Worm (Caenorhabditis elegans) whole organism, late embryonic: ENCODE data around the gene nhr-193.

Experiments used
- C08G9.2 ChIP-seq: sonication (generic microtip); optimal IDR thresholded peaks from 2 replicates; lab custom pipeline; 2016; ENCODE audit warnings: mild to moderate bottlenecking, missing genetic modification characterization, moderate library complexity, missing compliant biosample characterization
- C38D4.7 ChIP-seq: fragments of 200-800 bp; sonication (Bioruptor generic); optimal IDR thresholded peaks from 2 replicates; lab custom pipeline; 2018; ENCODE audit warnings: mild to moderate bottlenecking, missing genetic modification characterization, moderate library complexity, missing compliant biosample characterization
- F13H6.1 ChIP-seq: sonication (generic microtip); optimal IDR thresholded peaks from 2 replicates; lab custom pipeline; 2016; ENCODE audit warnings: missing genetic modification characterization, missing compliant biosample characterization
- K02D7.2 ChIP-seq: sonication (generic microtip); optimal IDR thresholded peaks from 2 replicates; lab custom pipeline; 2017; ENCODE audit warnings: mild to moderate bottlenecking, missing genetic modification characterization, missing compliant biosample characterization
- K09A11.1 ChIP-seq: sonication (generic microtip); optimal IDR thresholded peaks from 2 replicates; lab custom pipeline; 2017; ENCODE audit warnings: antibody characterized with exemption, mild to moderate bottlenecking, missing genetic modification characterization, missing compliant biosample characterization; ENCODE audit not compliant: insufficient read depth
- T23F11.4 ChIP-seq: fragments of 200-800 bp; sonication (Bioruptor generic); optimal IDR thresholded peaks from 2 replicates; lab custom pipeline; 2018; ENCODE audit warnings: mild to moderate bottlenecking, missing genetic modification characterization, missing compliant biosample characterization
- Y22D7AL.16 ChIP-seq: sonication (generic microtip); optimal IDR thresholded peaks from 2 replicates; lab custom pipeline; 2016; ENCODE audit warnings: missing genetic modification characterization, missing compliant biosample characterization
- ahr-1 ChIP-seq: sonication (generic microtip); optimal IDR thresholded peaks from 2 replicates; lab custom pipeline; 2016; ENCODE audit warnings: missing genetic modification characterization, missing compliant biosample characterization
- ama-1 ChIP-seq: fragments of 150-350 bp; optimal IDR thresholded peaks from 2 replicates; lab custom pipeline; 2014
- ceh-14 ChIP-seq: sonication (generic microtip); optimal IDR thresholded peaks from 2 replicates; lab custom pipeline; 2016; ENCODE audit warnings: missing genotype, missing genetic modification characterization, missing compliant biosample characterization
- ceh-18 ChIP-seq: sonication (generic microtip); optimal IDR thresholded peaks from 2 replicates; lab custom pipeline; 2016; ENCODE audit warnings: missing genetic modification characterization, missing compliant biosample characterization
- ceh-19 ChIP-seq: fragments of 200-800 bp; sonication (Bioruptor generic); optimal IDR thresholded peaks from 2 replicates; lab custom pipeline; 2018; ENCODE audit warnings: mild to moderate bottlenecking, missing genetic modification characterization, missing compliant biosample characterization
- ceh-22 ChIP-seq: sonication (generic microtip); optimal IDR thresholded peaks from 2 replicates; lab custom pipeline; 2017; ENCODE audit warnings: missing biosample characterization, missing genetic modification characterization
- ceh-30 ChIP-seq: fragments of 150-350 bp; optimal IDR thresholded peaks from 2 replicates; lab custom pipeline; 2014; ENCODE audit warnings: missing biosample characterization, missing genetic modification characterization
- ceh-34 ChIP-seq: sonication (generic microtip); optimal IDR thresholded peaks from 2 replicates; lab custom pipeline; 2016; ENCODE audit warnings: mild to moderate bottlenecking, missing genetic modification characterization, missing compliant biosample characterization
- ceh-48 ChIP-seq: sonication (generic microtip); optimal IDR thresholded peaks from 2 replicates; lab custom pipeline; 2016; ENCODE audit warnings: missing genetic modification characterization, inconsistent platforms, missing compliant biosample characterization
- ceh-6 ChIP-seq: fragments of 200-800 bp; sonication (Bioruptor generic); optimal IDR thresholded peaks from 2 replicates; lab custom pipeline; 2018; ENCODE audit warnings: mild to moderate bottlenecking, missing genetic modification characterization, missing compliant biosample characterization
- che-1 ChIP-seq: sonication (generic microtip); optimal IDR thresholded peaks from 2 replicates; lab custom pipeline; 2016; ENCODE audit warnings: mild to moderate bottlenecking, missing genetic modification characterization, missing compliant biosample characterization
- dve-1 ChIP-seq: sonication (generic microtip); optimal IDR thresholded peaks from 2 replicates; lab custom pipeline; 2017; ENCODE audit warnings: antibody characterized with exemption, mild to moderate bottlenecking, missing genetic modification characterization, missing compliant biosample characterization
- fax-1 ChIP-seq: sonication (generic microtip); optimal IDR thresholded peaks from 2 replicates; lab custom pipeline; 2016; ENCODE audit warnings: missing genotype, missing genetic modification characterization, missing compliant biosample characterization
- fkh-6 ChIP-seq: sonication (generic microtip); optimal IDR thresholded peaks from 2 replicates; lab custom pipeline; 2016; ENCODE audit warnings: missing genetic modification characterization, missing compliant biosample characterization
- gmeb-2 ChIP-seq: sonication (generic microtip); optimal IDR thresholded peaks from 2 replicates; lab custom pipeline; 2016; ENCODE audit warnings: missing genetic modification characterization, inconsistent platforms, missing compliant biosample characterization
- hlh-15 ChIP-seq: sonication (generic microtip); optimal IDR thresholded peaks from 2 replicates; lab custom pipeline; 2016; ENCODE audit warnings: missing genetic modification characterization, missing compliant biosample characterization
- hlh-6 ChIP-seq: sonication (generic microtip); optimal IDR thresholded peaks from 2 replicates; lab custom pipeline; 2016; ENCODE audit warnings: missing genotype, missing genetic modification characterization, missing compliant biosample characterization
- hlh-8 ChIP-seq: sonication (generic microtip); optimal IDR thresholded peaks from 2 replicates; lab custom pipeline; 2016; ENCODE audit warnings: missing genotype, missing genetic modification characterization, missing compliant biosample characterization
- lin-11 ChIP-seq: fragments of 200-800 bp; sonication (Bioruptor generic); optimal IDR thresholded peaks from 2 replicates; lab custom pipeline; 2018; ENCODE audit warnings: mild to moderate bottlenecking, missing genetic modification characterization, missing compliant biosample characterization
- madf-2 ChIP-seq: sonication (generic microtip); optimal IDR thresholded peaks from 2 replicates; lab custom pipeline; 2017; ENCODE audit warnings: missing genetic modification characterization, missing compliant biosample characterization
- nfya-1 ChIP-seq: sonication (generic microtip); optimal IDR thresholded peaks from 2 replicates; lab custom pipeline; 2017; ENCODE audit warnings: missing genetic modification characterization, mild to moderate bottlenecking, missing compliant biosample characterization, antibody characterized with exemption, moderate library complexity
- nhr-232 ChIP-seq: sonication (generic microtip); optimal IDR thresholded peaks from 2 replicates; lab custom pipeline; 2016; ENCODE audit warnings: missing genetic modification characterization, missing compliant biosample characterization
- npax-4 ChIP-seq: sonication (generic microtip); optimal IDR thresholded peaks from 2 replicates; lab custom pipeline; 2016; ENCODE audit warnings: missing genetic modification characterization, missing compliant biosample characterization
- pag-3 ChIP-seq: sonication (generic microtip); optimal IDR thresholded peaks from 2 replicates; lab custom pipeline; 2016; ENCODE audit warnings: missing compliant biosample characterization, missing genetic modification characterization, borderline replicate concordance
- pha-4 ChIP-seq: fragments of 150-350 bp; optimal IDR thresholded peaks from 2 replicates; lab custom pipeline; 2018; ENCODE audit warnings: missing biosample characterization, missing genetic modification reagents, missing genetic modification characterization
- pros-1 ChIP-seq: fragments of 150-350 bp; optimal IDR thresholded peaks from 2 replicates; lab custom pipeline; 2014; ENCODE audit warnings: missing biosample characterization, missing genetic modification reagents, missing genetic modification characterization
- ref-2 ChIP-seq: sonication (generic microtip); optimal IDR thresholded peaks from 2 replicates; lab custom pipeline; 2016; ENCODE audit warnings: missing genetic modification characterization, missing compliant biosample characterization
- rnt-1 ChIP-seq: sonication (generic microtip); optimal IDR thresholded peaks from 2 replicates; lab custom pipeline; 2016; ENCODE audit warnings: missing genetic modification characterization, missing compliant biosample characterization
- sdc-2 ChIP-seq: sonication (generic microtip); optimal IDR thresholded peaks from 2 replicates; lab custom pipeline; 2016; ENCODE audit warnings: missing genotype, missing genetic modification characterization, missing compliant biosample characterization
- sox-2 ChIP-seq: fragments of 200-800 bp; sonication (Bioruptor generic); IDR thresholded peaks from 2 replicates; pipeline ENCODE4 v1.3.6; 2022; ENCODE audit warnings: missing genetic modification reagents, missing genetic modification characterization, missing compliant biosample characterization
- sox-4 ChIP-seq: sonication (generic microtip); optimal IDR thresholded peaks from 2 replicates; lab custom pipeline; 2017; ENCODE audit warnings: mild to moderate bottlenecking, missing genetic modification characterization, inconsistent platforms, missing compliant biosample characterization
- syd-9 ChIP-seq: sonication (generic microtip); optimal IDR thresholded peaks from 2 replicates; lab custom pipeline; 2016; ENCODE audit warnings: mild to moderate bottlenecking, missing genetic modification characterization, moderate library complexity, missing compliant biosample characterization
- tbx-2 ChIP-seq: sonication (generic microtip); optimal IDR thresholded peaks from 2 replicates; lab custom pipeline; 2016; ENCODE audit warnings: missing genetic modification characterization, missing compliant biosample characterization
- ttx-3 ChIP-seq: sonication (generic microtip); optimal IDR thresholded peaks from 2 replicates; lab custom pipeline; 2016; ENCODE audit warnings: missing genetic modification reagents, missing genetic modification characterization, missing compliant biosample characterization
- unc-3 ChIP-seq, 2 experiments: fragments of 200-800 bp in 1 of 2; sonication (Bioruptor generic) in 1 of 2; sonication (generic microtip) in 1 of 2; conservative IDR thresholded peaks in 1 of 2; optimal IDR thresholded peaks in 1 of 2; 2 replicates each; pipeline versions ENCODE4 v1.3.6 to Lab custom; 2016 to 2022; ENCODE audit warnings: missing compliant biosample characterization in 2 of 2, missing genetic modification characterization in 2 of 2, missing genetic modification reagents in 1 of 2
- unc-86 ChIP-seq: sonication (generic microtip); optimal IDR thresholded peaks from 2 replicates; lab custom pipeline; 2016; ENCODE audit warnings: missing genetic modification characterization, missing compliant biosample characterization
- zip-5 ChIP-seq: sonication (generic microtip); optimal IDR thresholded peaks from 2 replicates; lab custom pipeline; 2016; ENCODE audit warnings: missing genetic modification characterization, missing compliant biosample characterization
- ztf-16 ChIP-seq: sonication (generic microtip); optimal IDR thresholded peaks from 2 replicates; lab custom pipeline; 2017; ENCODE audit warnings: missing genetic modification characterization, missing compliant biosample characterization

The nhr-193 gene

DNA sequence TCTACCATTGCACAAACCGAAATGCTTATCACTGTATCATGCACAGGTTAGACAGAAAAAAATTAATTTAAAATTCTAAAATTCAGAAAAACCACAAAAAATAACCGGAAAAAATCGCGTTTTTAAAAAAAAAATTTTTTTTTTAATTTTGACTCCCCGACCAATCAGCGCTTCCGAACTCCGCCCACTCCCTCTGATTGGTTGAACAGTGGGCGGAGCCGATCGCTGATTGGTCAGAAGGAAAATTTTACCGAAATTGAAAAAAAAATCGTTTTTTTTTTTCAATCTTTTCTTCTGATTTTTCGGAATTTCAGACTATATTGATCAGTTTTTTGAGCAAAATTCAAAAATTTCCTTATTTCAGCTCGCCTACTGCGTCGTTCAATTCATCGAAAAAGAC lies 19.2 kb downstream of the nhr-193 start:
- no peak for TF ChIP-seq rnt-1 (tag; lab: Kevin White, UChicago)
- TF ChIP-seq T23F11.4 (GFP tag; lab: Kevin White, UChicago), result no peak
- no peak for TF ChIP-seq gmeb-2 (tag; lab: Kevin White, UChicago)
- TF ChIP-seq nfya-1, result peak; percentile 99
- TF ChIP-seq, all 69 proteins: peak for 1

ce11 chrV:16367575-16367974 lies 25.5 kb downstream of the nhr-193 start, which contains the start of gene W08G11.3:
Gene W08G11.3 (plus strand): TSS chrV:16367681.
- TF ChIP-seq ceh-22 (no peak), ama-1 (lab: Kevin White, UChicago) (peak; percentile 53)

DNA sequence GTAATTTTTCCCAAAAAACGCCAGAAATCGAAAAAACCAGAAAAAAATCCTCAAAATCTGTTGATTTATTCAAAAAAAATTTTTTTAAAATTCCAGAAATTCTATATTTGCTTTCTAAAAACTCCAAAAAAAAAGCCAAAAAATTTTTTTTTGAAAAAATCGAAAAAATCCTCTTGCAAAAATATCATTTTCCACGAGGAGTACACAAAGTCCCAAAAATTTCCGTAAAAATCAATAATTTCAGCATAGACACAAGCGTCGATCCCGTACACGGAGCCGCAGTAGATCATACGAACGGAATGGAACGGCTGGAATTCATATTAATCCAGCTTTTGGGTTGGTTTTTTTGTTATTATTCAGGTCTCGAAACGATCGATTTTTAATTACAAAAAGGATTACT lies 26.0 kb downstream of the nhr-193 start:
- no peak for TF ChIP-seq unc-3 (GFP tag; conservative IDR thresholded peaks at IDR 0.05; lab: Robert Waterston, UW)
- TF ChIP-seq unc-3 (tag; optimal IDR thresholded peaks at IDR 0.05; lab: Kevin White, UChicago), result no peak
- TF ChIP-seq ama-1 (lab: Kevin White, UChicago), result no peak
- TF ChIP-seq che-1, result no peak
- no peak for TF ChIP-seq sdc-2 (tag; lab: Kevin White, UChicago)
- TF ChIP-seq ceh-48, result no peak
- TF ChIP-seq madf-2 (tag; lab: Kevin White, UChicago), result no peak
- no peak for TF ChIP-seq F13H6.1 (tag; lab: Kevin White, UChicago)
- no peak for TF ChIP-seq ceh-6 (GFP tag; lab: Kevin White, UChicago)
- no peak for TF ChIP-seq ref-2
- no peak for TF ChIP-seq ztf-16 (tag; lab: Kevin White, UChicago)
- no peak for TF ChIP-seq ceh-14 (tag; lab: Kevin White, UChicago)
- no peak for TF ChIP-seq Y22D7AL.16 (tag; lab: Kevin White, UChicago)
- TF ChIP-seq pag-3 (tag; lab: Kevin White, UChicago), result no peak

- TF ChIP-seq zip-5 (tag; lab: Kevin White, UChicago), result peak; percentile 38
- TF ChIP-seq ref-2, result peak; percentile 46
- peak; percentile 38 for TF ChIP-seq npax-4 (tag; lab: Kevin White, UChicago)
- no peak for TF ChIP-seq T23F11.4 (GFP tag; lab: Kevin White, UChicago)
- TF ChIP-seq ceh-48, result no peak
- peak; percentile 70 for TF ChIP-seq nhr-232 (tag; lab: Kevin White, UChicago)
- TF ChIP-seq fax-1 (tag; lab: Kevin White, UChicago), result peak; percentile 60
- peak; percentile 58 for TF ChIP-seq C08G9.2 (tag; lab: Kevin White, UChicago)
- no peak for TF ChIP-seq ahr-1 (tag; lab: Kevin White, UChicago)
- peak; percentile 44 for TF ChIP-seq ttx-3
- TF ChIP-seq ceh-22, result no peak
- TF ChIP-seq Y22D7AL.16 (tag; lab: Kevin White, UChicago), result peak; percentile 52
- TF ChIP-seq sdc-2 (tag; lab: Kevin White, UChicago), result peak; percentile 58
- TF ChIP-seq hlh-8 (tag; lab: Kevin White, UChicago), result peak; percentile 44
- TF ChIP-seq pha-4 (tag; lab: Kevin White, UChicago), result no peak
- peak; percentile 61 for TF ChIP-seq ztf-16 (tag; lab: Kevin White, UChicago)
- TF ChIP-seq fkh-6, result peak; percentile 48
- peak; percentile 71 for TF ChIP-seq tbx-2
- TF ChIP-seq ceh-30, result no peak
- TF ChIP-seq lin-11 (tag; lab: Kevin White, UChicago), result peak; percentile 45
- peak; percentile 34 for TF ChIP-seq hlh-15 (tag; lab: Kevin White, UChicago)
- TF ChIP-seq dve-1, result peak; percentile 48
- TF ChIP-seq unc-86 (tag; lab: Kevin White, UChicago), result peak; percentile 45
- no peak for TF ChIP-seq K09A11.1 (tag; lab: Kevin White, UChicago)
- peak; percentile 48 for TF ChIP-seq syd-9 (tag; lab: Kevin White, UChicago)
- TF ChIP-seq pros-1, result peak; percentile 72
- TF ChIP-seq sox-4 (tag; lab: Kevin White, UChicago), result peak; percentile 47
- TF ChIP-seq ceh-34, result peak; percentile 69
- peak; percentile 73 for TF ChIP-seq ceh-19 (GFP tag; lab: Kevin White, UChicago)
- peak; percentile 34 for TF ChIP-seq C38D4.7
- peak; percentile 73 for TF ChIP-seq hlh-6
- peak; percentile 6; the same call in 1 of the 2 replicates for TF ChIP-seq sox-2 (GFP tag; lab: Robert Waterston, UW)
- peak; percentile 61 for TF ChIP-seq rnt-1 (tag; lab: Kevin White, UChicago)
- peak; percentile 71 for TF ChIP-seq ceh-6 (GFP tag; lab: Kevin White, UChicago)
- peak; percentile 71 for TF ChIP-seq ceh-18 (tag; lab: Kevin White, UChicago)
- peak; percentile 35 for TF ChIP-seq K02D7.2 (tag; lab: Kevin White, UChicago)
- TF ChIP-seq F13H6.1 (tag; lab: Kevin White, UChicago), result peak; percentile 27
- TF ChIP-seq ama-1 (lab: Kevin White, UChicago), result no peak
Measured at ce11 chrV:16370039-16370438, 27.9 kb downstream of the nhr-193 start.
